Fruit fly (Drosophila melanogaster) whole organism, embryonic: ENCODE data around the gene Osi21.

Experiments
- Aef1 ChIP-seq: fragments of 200-800 bp; sonication (Bioruptor generic); IDR thresholded peaks from 3 replicates; pipeline ENCODE4 v1.3.6; 2022; ENCODE audit warnings: missing biosample characterization, missing genetic modification characterization
- Atf3 ChIP-seq: fragments of 200-800 bp; sonication (Bioruptor generic); optimal IDR thresholded peaks from 3 replicates; lab custom pipeline; 2016; ENCODE audit warnings: missing biosample characterization, missing genetic modification characterization
- CG12391 ChIP-seq: fragments of 200-800 bp; sonication (Bioruptor generic); optimal IDR thresholded peaks from 3 replicates; lab custom pipeline; 2018; ENCODE audit warnings: missing biosample characterization, mild to moderate bottlenecking, missing genetic modification characterization, moderate library complexity
- CG13287 ChIP-seq: fragments of 200-800 bp; sonication (Bioruptor generic); IDR thresholded peaks from 2 replicates; pipeline ENCODE4 v1.3.6; 2022; ENCODE audit warnings: missing biosample characterization, missing genetic modification characterization; ENCODE audit not compliant: partially characterized antibody
- CG15073 ChIP-seq: fragments of 200-800 bp; sonication (Bioruptor generic); optimal IDR thresholded peaks from 2 replicates; lab custom pipeline; 2016; ENCODE audit warnings: missing biosample characterization, missing genetic modification characterization
- CG1603 ChIP-seq: fragments of 200-800 bp; sonication (Bioruptor generic); optimal IDR thresholded peaks from 2 replicates; lab custom pipeline; 2019; ENCODE audit warnings: missing biosample characterization, mild to moderate bottlenecking, missing genetic modification characterization, moderate library complexity
- CG16779 ChIP-seq: fragments of 200-800 bp; sonication (Bioruptor generic); IDR thresholded peaks from 2 replicates; pipeline ENCODE4 v1.3.6; 2022; ENCODE audit warnings: missing biosample characterization, missing genetic modification characterization
- CG17186 ChIP-seq: fragments of 200-800 bp; sonication (Bioruptor generic); optimal IDR thresholded peaks from 3 replicates; lab custom pipeline; 2017; ENCODE audit warnings: missing biosample characterization, missing genetic modification reagents, missing genetic modification characterization
- CG1792 ChIP-seq: fragments of 200-800 bp; sonication (Bioruptor generic); optimal IDR thresholded peaks from 2 replicates; lab custom pipeline; 2016; ENCODE audit warnings: missing biosample characterization, missing genetic modification characterization
- CG18476 ChIP-seq: fragments of 200-800 bp; sonication (Bioruptor generic); optimal IDR thresholded peaks from 2 replicates; lab custom pipeline; 2016; ENCODE audit warnings: missing biosample characterization, mild to moderate bottlenecking, missing genetic modification characterization
- CG2202 ChIP-seq: fragments of 200-800 bp; sonication (Bioruptor generic); optimal IDR thresholded peaks from 2 replicates; lab custom pipeline; 2018; ENCODE audit warnings: missing biosample characterization, mild to moderate bottlenecking, missing genetic modification characterization
- CG4282 ChIP-seq: fragments of 200-800 bp; sonication (Bioruptor generic); optimal IDR thresholded peaks from 2 replicates; lab custom pipeline; 2016; ENCODE audit warnings: missing biosample characterization, missing genetic modification characterization
- CG4617 ChIP-seq: fragments of 200-800 bp; sonication (Bioruptor generic); optimal IDR thresholded peaks from 3 replicates; lab custom pipeline; 2016; ENCODE audit warnings: missing biosample characterization, missing genetic modification characterization, borderline replicate concordance
- CG7745 ChIP-seq: fragments of 200-800 bp; sonication (Bioruptor generic); optimal IDR thresholded peaks from 2 replicates; lab custom pipeline; 2018; ENCODE audit warnings: missing biosample characterization, mild to moderate bottlenecking, missing genetic modification characterization, moderate library complexity
- CG7963 ChIP-seq: fragments of 200-800 bp; sonication (Bioruptor generic); IDR thresholded peaks from 3 replicates; pipeline ENCODE4 v1.3.6; 2022; ENCODE audit warnings: missing biosample characterization, missing genetic modification characterization; ENCODE audit not compliant: partially characterized antibody
- CG8944 ChIP-seq: fragments of 200-800 bp; sonication (Bioruptor generic); optimal IDR thresholded peaks from 3 replicates; lab custom pipeline; 2016; ENCODE audit warnings: missing biosample characterization, missing genetic modification characterization
- CG9932 ChIP-seq: fragments of 200-800 bp; sonication (Bioruptor generic); IDR thresholded peaks from 2 replicates; pipeline ENCODE4 v1.3.6; 2022; ENCODE audit warnings: missing biosample characterization, missing genetic modification characterization
- Elba2 ChIP-seq: fragments of 200-800 bp; sonication (Bioruptor generic); optimal IDR thresholded peaks from 3 replicates; lab custom pipeline; 2016; ENCODE audit warnings: missing biosample characterization, missing genetic modification characterization
- Fer3 ChIP-seq: fragments of 200-800 bp; sonication (Bioruptor generic); optimal IDR thresholded peaks from 2 replicates; lab custom pipeline; 2018; ENCODE audit warnings: missing biosample characterization, mild to moderate bottlenecking, missing genetic modification characterization, moderate library complexity
- Gug ChIP-seq: fragments of 200-800 bp; sonication (Bioruptor generic); IDR thresholded peaks from 4 replicates; pipeline ENCODE4 v1.3.6; 2022; ENCODE audit warnings: missing biosample characterization, missing genetic modification characterization
- Hmr ChIP-seq: fragments of 200-800 bp; sonication (Bioruptor generic); optimal IDR thresholded peaks from 3 replicates; lab custom pipeline; 2017; ENCODE audit warnings: mild to moderate bottlenecking, missing biosample characterization, missing genetic modification reagents, missing genetic modification characterization
- Hsf ChIP-seq: fragments of 200-800 bp; sonication (Bioruptor generic); optimal IDR thresholded peaks from 3 replicates; lab custom pipeline; 2016; ENCODE audit warnings: missing biosample characterization, missing genetic modification characterization
- NC2α ChIP-seq: fragments of 200-800 bp; sonication (Bioruptor generic); optimal IDR thresholded peaks from 2 replicates; lab custom pipeline; 2016; ENCODE audit warnings: missing biosample characterization, missing genetic modification characterization
- NFAT ChIP-seq: fragments of 200-800 bp; sonication (Bioruptor generic); IDR thresholded peaks from 2 replicates; pipeline ENCODE4 v1.3.6; 2022; ENCODE audit warnings: missing biosample characterization, missing genetic modification characterization
- Sox100B ChIP-seq: fragments of 200-800 bp; sonication (Bioruptor generic); optimal IDR thresholded peaks from 3 replicates; lab custom pipeline; 2018; ENCODE audit warnings: missing biosample characterization, mild to moderate bottlenecking, missing genetic modification characterization
- Sry-β ChIP-seq: fragments of 200-800 bp; sonication (Bioruptor generic); optimal IDR thresholded peaks from 2 replicates; lab custom pipeline; 2018; ENCODE audit warnings: missing biosample characterization, mild to moderate bottlenecking, missing genetic modification characterization, moderate library complexity
- Xrp1 ChIP-seq: fragments of 200-800 bp; sonication (Bioruptor generic); IDR thresholded peaks from 2 replicates; pipeline ENCODE4 v1.3.6; 2022; ENCODE audit warnings: missing biosample characterization, missing genetic modification characterization
- bigmax ChIP-seq: fragments of 200-800 bp; sonication (Bioruptor generic); optimal IDR thresholded peaks from 2 replicates; lab custom pipeline; 2018; ENCODE audit warnings: missing biosample characterization, mild to moderate bottlenecking, missing genetic modification characterization
- cad ChIP-seq: fragments of >200 bp; optimal IDR thresholded peaks from 2 replicates; lab custom pipeline; 2017; ENCODE audit warnings: missing biosample characterization, missing genetic modification characterization
- dmrt11E ChIP-seq: fragments of 200-800 bp; sonication (Bioruptor generic); optimal IDR thresholded peaks from 3 replicates; lab custom pipeline; 2018; ENCODE audit warnings: missing biosample characterization, mild to moderate bottlenecking, missing genetic modification characterization, moderate library complexity
- fd96Cb ChIP-seq: fragments of 200-800 bp; sonication (Bioruptor generic); optimal IDR thresholded peaks from 2 replicates; lab custom pipeline; 2018; ENCODE audit warnings: missing biosample characterization, mild to moderate bottlenecking, missing genetic modification characterization, moderate library complexity
- gcm ChIP-seq: fragments of 200-800 bp; sonication (Bioruptor generic); optimal IDR thresholded peaks from 2 replicates; lab custom pipeline; 2019; ENCODE audit warnings: missing biosample characterization, mild to moderate bottlenecking, missing genetic modification characterization, moderate library complexity
- grau ChIP-seq: fragments of 200-800 bp; optimal IDR thresholded peaks from 3 replicates; lab custom pipeline; 2019; ENCODE audit warnings: missing biosample characterization, mild to moderate bottlenecking, missing genetic modification characterization, moderate library complexity
- h ChIP-seq: fragments of >200 bp; optimal IDR thresholded peaks from 2 replicates; lab custom pipeline; 2017
- hbn ChIP-seq: fragments of 200-800 bp; sonication (Bioruptor generic); IDR thresholded peaks from 2 replicates; pipeline ENCODE4 v1.3.6; 2022; ENCODE audit warnings: missing biosample characterization, missing genetic modification characterization; ENCODE audit not compliant: partially characterized antibody
- klu ChIP-seq: fragments of 200-800 bp; sonication (Bioruptor generic); IDR thresholded peaks from 2 replicates; pipeline ENCODE4 v1.3.6; 2022; ENCODE audit warnings: missing biosample characterization, missing genetic modification characterization
- knrl ChIP-seq: fragments of 200-800 bp; sonication (Bioruptor generic); IDR thresholded peaks from 3 replicates; pipeline ENCODE4 v1.3.6; 2022; ENCODE audit warnings: missing biosample characterization, missing genetic modification characterization; ENCODE audit not compliant: partially characterized antibody
- nau ChIP-seq: fragments of 200-800 bp; sonication (Bioruptor generic); optimal IDR thresholded peaks from 3 replicates; lab custom pipeline; 2017; ENCODE audit warnings: missing biosample characterization, mild to moderate bottlenecking, missing genetic modification characterization, missing genetic modification reagents
- nom ChIP-seq: fragments of 200-800 bp; sonication (Bioruptor generic); optimal IDR thresholded peaks from 2 replicates; lab custom pipeline; 2017; ENCODE audit warnings: missing biosample characterization, missing genetic modification characterization, mild to moderate bottlenecking, moderate library complexity, missing genetic modification reagents
- odd ChIP-seq: fragments of 200-800 bp; sonication (Bioruptor generic); optimal IDR thresholded peaks from 2 replicates; lab custom pipeline; 2017; ENCODE audit warnings: missing biosample characterization, mild to moderate bottlenecking, missing genetic modification characterization
- pho ChIP-seq: fragments of 200-800 bp; sonication (Bioruptor generic); optimal IDR thresholded peaks from 2 replicates; lab custom pipeline; 2016; ENCODE audit warnings: missing biosample characterization, missing genetic modification characterization
- prd ChIP-seq, 3 experiments: fragments of >200 bp in 2 of 3; fragments of 200-800 bp in 1 of 3; sonication (Bioruptor generic) in 1 of 3; optimal IDR thresholded peaks in 2 of 3; IDR thresholded peaks in 1 of 3; 2 replicates in 2 of 3; 3 replicates in 1 of 3; pipeline versions ENCODE4 v1.3.6 to Lab custom; 2017 to 2022; ENCODE audit warnings: missing biosample characterization in 1 of 3, missing genetic modification characterization in 1 of 3
- sd ChIP-seq: fragments of 200-800 bp; sonication (Bioruptor generic); optimal IDR thresholded peaks from 3 replicates; lab custom pipeline; 2018; ENCODE audit warnings: missing biosample characterization, mild to moderate bottlenecking, missing genetic modification characterization, moderate library complexity
- shn ChIP-seq: fragments of 200-800 bp; sonication (Bioruptor generic); optimal IDR thresholded peaks from 3 replicates; lab custom pipeline; 2016; ENCODE audit warnings: missing biosample characterization, missing genetic modification characterization
- sim ChIP-seq: fragments of 200-800 bp; sonication (Bioruptor generic); IDR thresholded peaks from 2 replicates; pipeline ENCODE4 v1.3.6; 2022; ENCODE audit warnings: missing biosample characterization, missing genetic modification characterization
- slp2 ChIP-seq: fragments of 200-800 bp; sonication (Bioruptor generic); optimal IDR thresholded peaks from 2 replicates; lab custom pipeline; 2016; ENCODE audit warnings: missing biosample characterization, missing genetic modification characterization
- stwl ChIP-seq: fragments of 200-800 bp; sonication (Bioruptor generic); optimal IDR thresholded peaks from 3 replicates; lab custom pipeline; 2018; ENCODE audit warnings: missing biosample characterization, mild to moderate bottlenecking, missing genetic modification characterization, moderate library complexity
- tin ChIP-seq: fragments of 200-800 bp; sonication (Bioruptor generic); optimal IDR thresholded peaks from 3 replicates; lab custom pipeline; 2016; ENCODE audit warnings: missing biosample characterization, missing genetic modification characterization
- zfh1 ChIP-seq: fragments of 200-800 bp; sonication (Bioruptor generic); IDR thresholded peaks from 3 replicates; pipeline ENCODE4 v1.3.6; 2022; ENCODE audit warnings: missing biosample characterization, missing genetic modification characterization

Gene Osi21

DNA sequence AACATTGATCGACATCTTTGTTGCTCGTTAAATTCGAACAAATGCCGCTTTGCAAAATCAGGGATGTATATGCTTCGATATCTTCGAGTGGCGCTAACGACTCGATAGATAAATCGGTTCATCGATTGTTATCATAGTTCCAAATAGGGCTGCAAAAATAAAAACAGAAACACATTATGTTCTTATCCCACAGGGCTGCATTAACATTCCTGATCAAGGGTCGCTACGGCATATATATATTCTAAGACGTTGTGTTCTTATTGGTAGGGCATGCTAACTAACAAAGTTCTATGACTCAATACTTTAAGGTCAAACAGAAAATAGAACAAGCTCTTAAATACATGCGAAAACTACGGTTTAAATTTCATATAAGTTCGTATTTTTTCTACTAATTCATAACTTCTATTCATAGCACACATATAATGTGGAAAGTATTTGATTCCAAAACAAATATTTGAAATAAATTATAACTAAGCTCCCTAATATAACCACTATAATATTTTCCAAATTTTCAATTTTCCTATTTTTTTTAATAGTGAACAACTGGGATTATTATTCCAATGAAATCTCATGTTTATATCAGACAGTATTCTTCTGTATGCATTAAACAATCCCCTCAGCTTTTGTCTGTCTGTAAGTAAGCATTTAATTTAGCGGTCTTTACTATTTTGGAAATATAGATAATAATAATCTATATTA is 16.4 kb downstream of the Osi21 start, which contains the start of gene cmet (continued):
- peak; percentile 35 for TF ChIP-seq Sox100B
- no peak for TF ChIP-seq nom
- TF ChIP-seq CG9932 (GFP tag; lab: Robert Waterston, UW): peak; percentile 75
- peak; percentile 58 for TF ChIP-seq grau
- no peak for TF ChIP-seq nau (GFP tag; lab: Kevin White, UChicago)
- peak; percentile 59 for TF ChIP-seq slp2 (GFP tag; lab: Kevin White, UChicago)
- peak; percentile 50 for TF ChIP-seq CG8944 (GFP tag; lab: Kevin White, UChicago)
- no peak for TF ChIP-seq Sry-β
- peak; percentile 72 for TF ChIP-seq pho
- TF ChIP-seq bigmax (GFP tag; lab: Kevin White, UChicago): no peak
- no peak for TF ChIP-seq CG7745 (tag; lab: Kevin White, UChicago)
- peak; percentile 97 for TF ChIP-seq CG7963 (GFP tag; lab: Robert Waterston, UW)
- peak; percentile 86 for TF ChIP-seq stwl (tag; lab: Kevin White, UChicago)
- no peak; the same call in 1 of the 2 replicates for TF ChIP-seq Xrp1 (GFP tag; lab: Robert Waterston, UW)
- peak; percentile 89 for TF ChIP-seq CG1603 (tag; lab: Kevin White, UChicago)
- no peak for TF ChIP-seq sim (GFP tag; lab: Robert Waterston, UW)
- peak; percentile 6 for TF ChIP-seq NC2α (GFP tag; lab: Kevin White, UChicago)
- TF ChIP-seq CG4282: peak; percentile 28
- TF ChIP-seq Fer3 (tag; lab: Kevin White, UChicago): peak; percentile 9
- peak; percentile 60; the same call in 1 of the 2 replicates for TF ChIP-seq NFAT (GFP tag; lab: Robert Waterston, UW)
- TF ChIP-seq sd (tag; lab: Kevin White, UChicago): no peak
- no peak for TF ChIP-seq CG16779
- TF ChIP-seq Hmr: peak; percentile 50
- TF ChIP-seq CG18476 (GFP tag; lab: Kevin White, UChicago): peak; percentile 15
- 0 out of 3 replicates have a peak, but pooled peaks have one; percentile 37 for TF ChIP-seq zfh1 (GFP tag; lab: Robert Waterston, UW)
- TF ChIP-seq Atf3 (GFP tag; lab: Kevin White, UChicago): peak; percentile 63
- TF ChIP-seq knrl (GFP tag; lab: Robert Waterston, UW): peak; percentile 81
- no peak for TF ChIP-seq CG15073 (GFP tag; lab: Kevin White, UChicago)
- peak; percentile 60 for TF ChIP-seq Hsf (GFP tag; lab: Kevin White, UChicago)
- peak; percentile 70 for TF ChIP-seq CG12391
- TF ChIP-seq h (lab: Kevin White, UChicago): no peak
- TF ChIP-seq klu (GFP tag; lab: Robert Waterston, UW): no peak
- no peak for TF ChIP-seq CG1792
- 0 out of 3 replicates have a peak, but pooled peaks have one; percentile 31 for TF ChIP-seq Aef1 (GFP tag; lab: Robert Waterston, UW)
- peak; percentile 41 for TF ChIP-seq fd96Cb (tag; lab: Kevin White, UChicago)
- TF ChIP-seq hbn (GFP tag; lab: Robert Waterston, UW): peak; percentile 78
- TF ChIP-seq Elba2 (GFP tag; lab: Kevin White, UChicago): peak; percentile 85
- no peak for TF ChIP-seq odd (GFP tag; lab: Kevin White, UChicago)
- TF ChIP-seq cad (GFP tag; lab: Kevin White, UChicago): no peak
- peak; percentile 85 for TF ChIP-seq CG13287 (GFP tag; lab: Robert Waterston, UW)
- TF ChIP-seq CG2202 (tag; lab: Kevin White, UChicago): no peak
- TF ChIP-seq CG17186 (GFP tag; lab: Kevin White, UChicago): peak; percentile 23
- peak; percentile 44 for TF ChIP-seq dmrt11E (tag; lab: Kevin White, UChicago)
- peak; percentile 51 for TF ChIP-seq shn
- TF ChIP-seq CG4617 (GFP tag; lab: Kevin White, UChicago): peak; percentile 3
- TF ChIP-seq tin (GFP tag; lab: Kevin White, UChicago): peak; percentile 39
- no peak for TF ChIP-seq gcm (GFP tag; lab: Kevin White, UChicago)
- no peak for TF ChIP-seq prd (optimal IDR thresholded peaks at IDR 0.05; lab: Kevin White, UChicago)
- peak; percentile 67 for TF ChIP-seq prd (GFP tag; IDR thresholded peaks at IDR 0.05; lab: Robert Waterston, UW)
- TF ChIP-seq Gug: peak; percentile 47; the same call in 2 of the 4 replicates
